Worm (Caenorhabditis elegans): ENCODE data around the gene B0524.5.
A peak's percentile ranks its signal among the peaks of the same experiment; 100 is the strongest.

Gene B0524.5

ce11 chrIII:1922081-1922480 is 28.4 kb upstream of the B0524.5 start:
- TF ChIP-seq nhr-11 (tag; optimal IDR thresholded peaks at IDR 0.05): no peak
- TF ChIP-seq ceh-6 (GFP tag; optimal IDR thresholded peaks at IDR 0.05): no peak
- no peak for TF ChIP-seq ceh-48 (tag; optimal IDR thresholded peaks at IDR 0.05)
- no peak for TF ChIP-seq ceh-9 (tag; optimal IDR thresholded peaks at IDR 0.05)
- TF ChIP-seq fkh-10 (GFP tag; optimal IDR thresholded peaks at IDR 0.05): no peak
- no peak for TF ChIP-seq odd-2 (tag; optimal IDR thresholded peaks at IDR 0.05)
- TF ChIP-seq ceh-22 (tag; optimal IDR thresholded peaks at IDR 0.05): no peak
- TF ChIP-seq gmeb-2 (tag; optimal IDR thresholded peaks at IDR 0.05): no peak
- TF ChIP-seq hlh-8 (tag; optimal IDR thresholded peaks at IDR 0.05): no peak
- no peak for TF ChIP-seq hlh-6 (tag; optimal IDR thresholded peaks at IDR 0.05)
- no peak for TF ChIP-seq unc-3 (GFP tag; conservative IDR thresholded peaks at IDR 0.05)
- TF ChIP-seq unc-3 (tag; optimal IDR thresholded peaks at IDR 0.05): no peak
- TF ChIP-seq sdc-2 (tag; optimal IDR thresholded peaks at IDR 0.05): no peak

- peak; percentile 69 for TF ChIP-seq ceh-2 (tag; optimal IDR thresholded peaks at IDR 0.05)
- TF ChIP-seq nhr-232 (tag; optimal IDR thresholded peaks at IDR 0.05): no peak
- no peak for TF ChIP-seq ama-1 (optimal IDR thresholded peaks at IDR 0.05)
- peak; percentile 63 for TF ChIP-seq sdc-2 (tag; optimal IDR thresholded peaks at IDR 0.05)
- TF ChIP-seq Y22D7AL.16 (tag; optimal IDR thresholded peaks at IDR 0.05): no peak
- no peak for TF ChIP-seq che-1 (tag; optimal IDR thresholded peaks at IDR 0.05)
- TF ChIP-seq hlh-15 (tag; optimal IDR thresholded peaks at IDR 0.05): no peak
- peak; percentile 93 for TF ChIP-seq F13H6.1 (tag; optimal IDR thresholded peaks at IDR 0.05)
- no peak for TF ChIP-seq madf-2 (tag; optimal IDR thresholded peaks at IDR 0.05)
- no peak for TF ChIP-seq fkh-6 (tag; optimal IDR thresholded peaks at IDR 0.05)
- no peak for TF ChIP-seq ceh-24 (tag; optimal IDR thresholded peaks at IDR 0.05)
- no peak for TF ChIP-seq hlh-6 (tag; optimal IDR thresholded peaks at IDR 0.05)
- no peak for TF ChIP-seq npax-4 (tag; optimal IDR thresholded peaks at IDR 0.05)
- peak; percentile 14 for TF ChIP-seq K09A11.1 (tag; optimal IDR thresholded peaks at IDR 0.05; ENCODE audit: insufficient read depth)
- TF ChIP-seq eyg-1 (tag; optimal IDR thresholded peaks at IDR 0.05): peak; percentile 74
- peak; percentile 90 for TF ChIP-seq ceh-14 (tag; optimal IDR thresholded peaks at IDR 0.05)
- TF ChIP-seq tbx-7 (tag; optimal IDR thresholded peaks at IDR 0.05): peak; percentile 19
- peak; percentile 74 for TF ChIP-seq unc-86 (tag; optimal IDR thresholded peaks at IDR 0.05)
- peak; percentile 95 for TF ChIP-seq ceh-18 (tag; optimal IDR thresholded peaks at IDR 0.05)
- TF ChIP-seq unc-42 (tag; optimal IDR thresholded peaks at IDR 0.05): peak; percentile 100
- peak; percentile 28 for TF ChIP-seq ceh-48 (tag; optimal IDR thresholded peaks at IDR 0.05)
- TF ChIP-seq pha-2 (tag; optimal IDR thresholded peaks at IDR 0.05): peak; percentile 36
- TF ChIP-seq ttx-3 (tag; optimal IDR thresholded peaks at IDR 0.05): peak; percentile 28
- peak; percentile 13 for TF ChIP-seq zip-5 (tag; optimal IDR thresholded peaks at IDR 0.05)
- TF ChIP-seq fax-1 (tag; optimal IDR thresholded peaks at IDR 0.05): peak; percentile 70
- no peak for TF ChIP-seq mec-3 (tag; optimal IDR thresholded peaks at IDR 0.05; ENCODE audit: borderline replicate concordance)
- TF ChIP-seq hlh-8 (tag; optimal IDR thresholded peaks at IDR 0.05): peak; percentile 70
- TF ChIP-seq lin-11 (tag; optimal IDR thresholded peaks at IDR 0.05): no peak
- peak; percentile 61 for TF ChIP-seq T23F11.4 (GFP tag; optimal IDR thresholded peaks at IDR 0.05)
- no peak for TF ChIP-seq fkh-10 (GFP tag; optimal IDR thresholded peaks at IDR 0.05)
- peak; percentile 48 for TF ChIP-seq elt-2 (tag; optimal IDR thresholded peaks at IDR 0.05)
- peak; percentile 56 for TF ChIP-seq ceh-19 (GFP tag; optimal IDR thresholded peaks at IDR 0.05)
- peak; percentile 91 for TF ChIP-seq pqm-1 (tag; optimal IDR thresholded peaks at IDR 0.05)
- TF ChIP-seq pat-9 (tag; optimal IDR thresholded peaks at IDR 0.05): peak; percentile 46
- TF ChIP-seq pax-1 (tag; optimal IDR thresholded peaks at IDR 0.05): peak; percentile 33
- no peak for TF ChIP-seq ceh-45 (GFP tag; IDR thresholded peaks at IDR 0.05)
- peak; percentile 31 for TF ChIP-seq ceh-30 (tag; optimal IDR thresholded peaks at IDR 0.05)
- peak; percentile 84 for TF ChIP-seq rnt-1 (tag; optimal IDR thresholded peaks at IDR 0.05)
- TF ChIP-seq dve-1 (tag; optimal IDR thresholded peaks at IDR 0.05): peak; percentile 55
- peak; percentile 12 for TF ChIP-seq dmd-4 (tag; optimal IDR thresholded peaks at IDR 0.05; ENCODE audit: borderline replicate concordance)
- peak; percentile 88 for TF ChIP-seq unc-55 (GFP tag; optimal IDR thresholded peaks at IDR 0.05)
- peak; percentile 90 for TF ChIP-seq nfya-1 (tag; optimal IDR thresholded peaks at IDR 0.05)
- TF ChIP-seq tbx-2 (tag; optimal IDR thresholded peaks at IDR 0.05): peak; percentile 98
- TF ChIP-seq ref-2 (tag; optimal IDR thresholded peaks at IDR 0.05): peak; percentile 97
Measured at ce11 chrIII:1921136-1921680, 27.5 kb upstream of the B0524.5 start.

Data from whole organism, late embryonic.